Worm (Caenorhabditis elegans): Measurements from ENCODE around the gene C08F1.12.

The C08F1.12 gene

ce11 chrII:1819944-1820570, 13.8 kb upstream of the C08F1.12 start, which contains the start of gene fbxc-19:
Gene fbxc-19, plus strand, starts transcription at chrII:1820479.
- TF ChIP-seq pes-1 (GFP tag; IDR thresholded peaks at IDR 0.05) (no peak; the same call in 1 of the 2 replicates), scrt-1 (GFP tag; IDR thresholded peaks at IDR 0.05) (no peak), ceh-13 (GFP tag; optimal IDR thresholded peaks at IDR 0.05) (no peak)

DNA sequence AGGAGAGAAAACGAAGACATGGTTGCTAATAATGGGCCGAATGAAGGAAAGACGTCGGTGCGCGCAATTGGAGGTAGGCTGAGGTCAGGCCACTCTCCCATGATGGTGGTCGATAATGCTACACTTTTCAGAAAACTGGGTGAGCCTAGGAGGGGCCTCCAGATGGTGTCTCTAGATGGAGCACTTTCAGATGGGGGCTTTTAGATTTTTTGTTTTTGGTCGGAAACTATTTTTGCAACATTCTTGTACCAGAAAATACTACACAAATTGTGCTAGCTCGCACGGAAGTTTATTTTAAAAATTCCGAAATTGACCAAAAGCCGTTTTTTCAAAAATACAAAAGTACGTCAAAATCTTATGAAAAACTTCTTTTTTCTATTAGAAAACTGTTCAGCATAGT, 12.0 kb upstream of the C08F1.12 start, which contains the start of gene fbxb-10:
Gene fbxb-10, minus strand, starts transcription at position 101 of the 400 bp plus-strand sequence.
- TF ChIP-seq ceh-36 (tag; optimal IDR thresholded peaks at IDR 0.05) (no peak), tbx-37 (GFP tag; conservative IDR thresholded peaks at IDR 0.05) (no peak), F13C5.2 (tag; optimal IDR thresholded peaks at IDR 0.05) (no peak), ama-1 (optimal IDR thresholded peaks at IDR 0.05) (no peak), sea-1 (GFP tag; conservative IDR thresholded peaks at IDR 0.05) (no peak), hmbx-1 (tag; optimal IDR thresholded peaks at IDR 0.05) (no peak), ceh-13 (GFP tag; optimal IDR thresholded peaks at IDR 0.05) (no peak), scrt-1 (GFP tag; IDR thresholded peaks at IDR 0.05) (no peak), tbx-11 (GFP tag; IDR thresholded peaks at IDR 0.05) (no peak), hmg-4 (GFP tag; optimal IDR thresholded peaks at IDR 0.05) (no peak), ets-7 (tag; optimal IDR thresholded peaks at IDR 0.05) (no peak)

- TF ChIP-seq F13C5.2 (tag; optimal IDR thresholded peaks at IDR 0.05): no peak
- TF ChIP-seq B0310.2 (tag; optimal IDR thresholded peaks at IDR 0.05): no peak
- no peak for TF ChIP-seq hmg-4 (GFP tag; optimal IDR thresholded peaks at IDR 0.05)
- no peak for TF ChIP-seq scrt-1 (GFP tag; IDR thresholded peaks at IDR 0.05)
- no peak for TF ChIP-seq hmbx-1 (tag; optimal IDR thresholded peaks at IDR 0.05)
- TF ChIP-seq tbx-37 (GFP tag; conservative IDR thresholded peaks at IDR 0.05): no peak
Observed at ce11 chrII:1816053-1816452, 9.8 kb upstream of the C08F1.12 start.

- no peak for TF ChIP-seq F13C5.2 (tag; optimal IDR thresholded peaks at IDR 0.05)
- TF ChIP-seq hmbx-1 (tag; optimal IDR thresholded peaks at IDR 0.05): no peak
- TF ChIP-seq tbx-37 (GFP tag; conservative IDR thresholded peaks at IDR 0.05): no peak
- no peak for TF ChIP-seq sea-1 (GFP tag; conservative IDR thresholded peaks at IDR 0.05)
- TF ChIP-seq ets-7 (tag; optimal IDR thresholded peaks at IDR 0.05): no peak
- no peak for TF ChIP-seq tbx-11 (GFP tag; IDR thresholded peaks at IDR 0.05)
- no peak for TF ChIP-seq ceh-13 (GFP tag; optimal IDR thresholded peaks at IDR 0.05)
- no peak for TF ChIP-seq ama-1 (optimal IDR thresholded peaks at IDR 0.05)
- TF ChIP-seq hmg-4 (GFP tag; optimal IDR thresholded peaks at IDR 0.05): no peak
- no peak for TF ChIP-seq flt-1 (GFP tag; IDR thresholded peaks at IDR 0.05)
- TF ChIP-seq hnd-1 (tag; optimal IDR thresholded peaks at IDR 0.05): no peak
- no peak for TF ChIP-seq pes-1 (GFP tag; IDR thresholded peaks at IDR 0.05)
- TF ChIP-seq scrt-1 (GFP tag; IDR thresholded peaks at IDR 0.05): no peak
- TF ChIP-seq aly-1 (tag; optimal IDR thresholded peaks at IDR 0.05): no peak
- no peak for TF ChIP-seq tra-4 (tag; optimal IDR thresholded peaks at IDR 0.05)
- TF ChIP-seq ceh-36 (tag; optimal IDR thresholded peaks at IDR 0.05): no peak
Observed at ce11 chrII:1808217-1808616, 2.0 kb upstream of the C08F1.12 start, which contains the start of gene C08F1.8. Gene C08F1.8, minus strand, starts transcription at chrII:1808317.

DNA sequence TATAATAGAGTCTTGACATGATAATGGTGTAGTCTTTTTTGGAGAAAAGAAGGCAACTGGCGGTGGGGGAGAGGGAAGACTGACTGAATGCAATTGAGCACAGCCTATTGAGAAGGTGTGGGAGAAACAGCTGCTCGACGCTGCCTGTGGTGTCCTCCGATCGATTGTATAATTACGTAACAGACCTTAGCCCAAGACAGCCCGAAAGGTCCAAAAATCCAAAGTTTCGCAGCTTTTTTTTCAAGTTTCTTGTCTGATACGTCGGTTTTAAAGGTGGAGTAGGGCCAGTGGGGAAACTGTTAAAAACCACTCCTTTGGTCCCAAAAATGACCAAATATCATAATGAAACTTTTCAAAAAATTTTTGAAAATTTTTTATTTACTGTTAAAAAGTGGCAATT, 18.2 kb downstream of the C08F1.12 start, which contains the start of the genes C08F1.6 and fbxb-13:
Gene C08F1.6, minus strand, starts transcription at position 101 of the 400 bp plus-strand sequence.
Gene fbxb-13, plus strand, starts transcription at position 191 of the 400 bp plus-strand sequence.
- TF ChIP-seq aly-1 (tag; optimal IDR thresholded peaks at IDR 0.05) (no peak), scrt-1 (GFP tag; IDR thresholded peaks at IDR 0.05) (no peak), F13C5.2 (tag; optimal IDR thresholded peaks at IDR 0.05) (no peak), ceh-36 (tag; optimal IDR thresholded peaks at IDR 0.05) (no peak), B0310.2 (tag; optimal IDR thresholded peaks at IDR 0.05) (no peak), tbx-37 (GFP tag; conservative IDR thresholded peaks at IDR 0.05) (no peak), tra-4 (tag; optimal IDR thresholded peaks at IDR 0.05) (no peak), hmbx-1 (tag; optimal IDR thresholded peaks at IDR 0.05) (no peak), tbx-11 (GFP tag; IDR thresholded peaks at IDR 0.05) (no peak), ceh-13 (GFP tag; optimal IDR thresholded peaks at IDR 0.05) (no peak), hnd-1 (tag; optimal IDR thresholded peaks at IDR 0.05) (no peak), flt-1 (GFP tag; IDR thresholded peaks at IDR 0.05) (no peak), ama-1 (optimal IDR thresholded peaks at IDR 0.05) (no peak), sea-1 (GFP tag; conservative IDR thresholded peaks at IDR 0.05) (no peak), pes-1 (GFP tag; IDR thresholded peaks at IDR 0.05) (no peak), ets-7 (tag; optimal IDR thresholded peaks at IDR 0.05) (no peak), hmg-4 (GFP tag; optimal IDR thresholded peaks at IDR 0.05) (no peak)

- TF ChIP-seq aly-1 (tag; optimal IDR thresholded peaks at IDR 0.05): no peak
- TF ChIP-seq B0310.2 (tag; optimal IDR thresholded peaks at IDR 0.05): no peak
- TF ChIP-seq tbx-37 (GFP tag; conservative IDR thresholded peaks at IDR 0.05): no peak
- TF ChIP-seq ceh-36 (tag; optimal IDR thresholded peaks at IDR 0.05): no peak
- TF ChIP-seq sea-1 (GFP tag; conservative IDR thresholded peaks at IDR 0.05): no peak
- TF ChIP-seq tbx-11 (GFP tag; IDR thresholded peaks at IDR 0.05): no peak
- no peak for TF ChIP-seq pes-1 (GFP tag; IDR thresholded peaks at IDR 0.05)
- no peak for TF ChIP-seq hnd-1 (tag; optimal IDR thresholded peaks at IDR 0.05)
- no peak for TF ChIP-seq scrt-1 (GFP tag; IDR thresholded peaks at IDR 0.05)
- no peak for TF ChIP-seq hmbx-1 (tag; optimal IDR thresholded peaks at IDR 0.05)
- no peak for TF ChIP-seq hmg-4 (GFP tag; optimal IDR thresholded peaks at IDR 0.05)
- no peak for TF ChIP-seq F13C5.2 (tag; optimal IDR thresholded peaks at IDR 0.05)
- TF ChIP-seq ama-1 (optimal IDR thresholded peaks at IDR 0.05): no peak
- TF ChIP-seq flt-1 (GFP tag; IDR thresholded peaks at IDR 0.05): no peak
- TF ChIP-seq tra-4 (tag; optimal IDR thresholded peaks at IDR 0.05): no peak
- TF ChIP-seq ceh-13 (GFP tag; optimal IDR thresholded peaks at IDR 0.05): no peak
Observed at ce11 chrII:1787208-1787607, 19.1 kb downstream of the C08F1.12 start.

ce11 chrII:1786209-1786608, 20.0 kb downstream of the C08F1.12 start, which contains the start of gene C08F1.10:
Gene C08F1.10, minus strand, starts transcription at chrII:1786309.
- no peak for TF ChIP-seq ceh-13 (GFP tag; optimal IDR thresholded peaks at IDR 0.05)
- no peak for TF ChIP-seq tra-4 (tag; optimal IDR thresholded peaks at IDR 0.05)
- no peak for TF ChIP-seq ama-1 (optimal IDR thresholded peaks at IDR 0.05)
- no peak for TF ChIP-seq hnd-1 (tag; optimal IDR thresholded peaks at IDR 0.05)
- no peak for TF ChIP-seq hmbx-1 (tag; optimal IDR thresholded peaks at IDR 0.05)
